Worm (Caenorhabditis elegans): ENCODE results near the gene ceh-43.

- TF ChIP-seq lir-3 (tag; optimal IDR thresholded peaks at IDR 0.05; ENCODE audit: poor library complexity) (no peak), egl-27 (tag; optimal IDR thresholded peaks at IDR 0.05) (no peak), elt-2 (tag; optimal IDR thresholded peaks at IDR 0.05) (no peak), pqm-1 (tag; optimal IDR thresholded peaks at IDR 0.05) (no peak), ztf-11 (tag; optimal IDR thresholded peaks at IDR 0.05) (no peak)
These were observed 3.6 kb upstream of the ceh-43 start for ce11 chrIII:4453301-4453700.
